Worm (Caenorhabditis elegans) whole organism, young adult: ENCODE results near the gene ptp-8.
A peak's percentile ranks its signal among the peaks of the same experiment; 100 is the strongest.
"Not testable (repeated sequence)": the region's sequence is repeated elsewhere in the genome, so short reads cannot be mapped to it uniquely, and the experiment has no call there.

Experiments used
- D2030.7 ChIP-seq: fragments of 200-800 bp; sonication (Bioruptor generic); IDR thresholded peaks from 2 replicates; pipeline ENCODE4 v1.3.6; 2022; ENCODE audit warnings: missing genetic modification reagents, missing genetic modification characterization, missing compliant biosample characterization
- F23B12.7 ChIP-seq: sonication (generic microtip); optimal IDR thresholded peaks from 2 replicates; lab custom pipeline; 2017; ENCODE audit warnings: missing genetic modification characterization, mild to moderate bottlenecking, missing compliant biosample characterization, antibody characterized with exemption, moderate library complexity; ENCODE audit not compliant: insufficient read depth
- K12H6.12 ChIP-seq: fragments of 200-800 bp; sonication (Bioruptor generic); optimal IDR thresholded peaks from 2 replicates; lab custom pipeline; 2018; ENCODE audit warnings: mild to moderate bottlenecking, missing genetic modification characterization, missing compliant biosample characterization
- T26A5.8 ChIP-seq: sonication (generic microtip); optimal IDR thresholded peaks from 2 replicates; lab custom pipeline; 2016; ENCODE audit warnings: missing genetic modification characterization, missing compliant biosample characterization
- Y53G8AR.9 ChIP-seq: fragments of 200-800 bp; sonication (Bioruptor generic); conservative IDR thresholded peaks from 2 replicates; pipeline ENCODE4 v1.3.6; 2022; ENCODE audit warnings: missing genetic modification reagents, missing genetic modification characterization, missing compliant biosample characterization
- aptf-2 ChIP-seq: fragments of 200-800 bp; sonication (Bioruptor generic); conservative IDR thresholded peaks from 2 replicates; pipeline ENCODE4 v1.3.6; 2022; ENCODE audit warnings: missing genetic modification reagents, missing genetic modification characterization, missing compliant biosample characterization
- atf-7 ChIP-seq: sonication (generic microtip); optimal IDR thresholded peaks from 2 replicates; lab custom pipeline; 2017; ENCODE audit warnings: mild to moderate bottlenecking, missing genetic modification characterization, missing compliant biosample characterization
- cebp-1 ChIP-seq, 2 experiments: fragments of 200-800 bp in 1 of 2; sonication (Bioruptor generic) in 1 of 2; sonication (generic microtip) in 1 of 2; IDR thresholded peaks in 1 of 2; optimal IDR thresholded peaks in 1 of 2; 2 replicates each; pipeline versions ENCODE4 v1.3.6 to Lab custom; 2017 to 2022; ENCODE audit warnings: missing compliant biosample characterization in 2 of 2, missing genetic modification characterization in 2 of 2, mild to moderate bottlenecking in 1 of 2, missing genetic modification reagents in 1 of 2, moderate library complexity in 1 of 2
- cebp-2 ChIP-seq: fragments of 200-800 bp; sonication (Bioruptor generic); IDR thresholded peaks from 2 replicates; pipeline ENCODE4 v1.3.6; 2022; ENCODE audit warnings: missing genetic modification characterization, missing compliant biosample characterization
- ceh-27 ChIP-seq: fragments of 200-800 bp; sonication (Bioruptor generic); optimal IDR thresholded peaks from 2 replicates; lab custom pipeline; 2018; ENCODE audit warnings: mild to moderate bottlenecking, missing genetic modification characterization, moderate library complexity, missing compliant biosample characterization
- ceh-79 ChIP-seq: sonication (generic microtip); optimal IDR thresholded peaks from 2 replicates; lab custom pipeline; 2017; ENCODE audit warnings: mild to moderate bottlenecking, missing genetic modification characterization, missing compliant biosample characterization
- chd-7 ChIP-seq: sonication (generic microtip); optimal IDR thresholded peaks from 2 replicates; lab custom pipeline; 2016; ENCODE audit warnings: mild to moderate bottlenecking, missing genetic modification characterization, moderate library complexity, missing compliant biosample characterization
- efl-1 ChIP-seq: fragments of 150-350 bp; optimal IDR thresholded peaks from 2 replicates; lab custom pipeline; 2014; ENCODE audit warnings: missing biosample characterization, missing genetic modification reagents, missing genetic modification characterization
- egl-44 ChIP-seq: fragments of 200-800 bp; sonication (Bioruptor generic); IDR thresholded peaks from 2 replicates; pipeline ENCODE4 v1.3.6; 2022; ENCODE audit warnings: missing genetic modification reagents, missing genetic modification characterization, missing compliant biosample characterization
- ets-4 ChIP-seq: fragments of 200-800 bp; sonication (Bioruptor generic); optimal IDR thresholded peaks from 2 replicates; lab custom pipeline; 2018; ENCODE audit warnings: mild to moderate bottlenecking, missing genetic modification characterization, missing compliant biosample characterization
- gei-17 ChIP-seq: fragments of 200-800 bp; sonication (Bioruptor generic); optimal IDR thresholded peaks from 2 replicates; lab custom pipeline; 2018; ENCODE audit warnings: mild to moderate bottlenecking, missing genetic modification characterization, missing compliant biosample characterization
- hmg-1.2 ChIP-seq: fragments of 200-800 bp; sonication (Bioruptor generic); IDR thresholded peaks from 2 replicates; pipeline ENCODE4 v1.3.6; 2022; ENCODE audit warnings: missing genetic modification reagents, missing genetic modification characterization, missing compliant biosample characterization
- hmg-20 ChIP-seq: fragments of 200-800 bp; sonication (Bioruptor generic); IDR thresholded peaks from 2 replicates; pipeline ENCODE4 v1.3.6; 2022; ENCODE audit warnings: missing genetic modification reagents, missing genetic modification characterization, missing compliant biosample characterization
- lin-26 ChIP-seq: fragments of 200-800 bp; sonication (Bioruptor generic); IDR thresholded peaks from 2 replicates; pipeline ENCODE4 v1.3.6; 2022; ENCODE audit warnings: missing genetic modification reagents, missing genetic modification characterization, missing compliant biosample characterization
- lin-40 ChIP-seq: sonication (generic microtip); optimal IDR thresholded peaks from 2 replicates; lab custom pipeline; 2016; ENCODE audit warnings: missing genetic modification characterization, mild to moderate bottlenecking, missing compliant biosample characterization, missing genotype, missing genetic modification reagents
- lin-54 ChIP-seq: fragments of 200-800 bp; sonication (Bioruptor generic); optimal IDR thresholded peaks from 2 replicates; lab custom pipeline; 2018; ENCODE audit warnings: mild to moderate bottlenecking, missing genetic modification characterization, missing compliant biosample characterization
- madf-8 ChIP-seq: fragments of 200-800 bp; sonication (Bioruptor generic); conservative IDR thresholded peaks from 2 replicates; pipeline ENCODE4 v1.3.6; 2022; ENCODE audit warnings: missing genetic modification reagents, missing genetic modification characterization, missing compliant biosample characterization
- mxl-1 ChIP-seq: sonication (generic microtip); optimal IDR thresholded peaks from 2 replicates; lab custom pipeline; 2016; ENCODE audit warnings: missing genetic modification characterization, missing compliant biosample characterization
- nhr-27 ChIP-seq: fragments of 200-800 bp; sonication (Bioruptor generic); optimal IDR thresholded peaks from 2 replicates; lab custom pipeline; 2018; ENCODE audit warnings: mild to moderate bottlenecking, missing genetic modification characterization, moderate library complexity, missing compliant biosample characterization
- rcor-1 ChIP-seq: fragments of 200-800 bp; sonication (Bioruptor generic); IDR thresholded peaks from 2 replicates; pipeline ENCODE4 v1.3.6; 2022; ENCODE audit warnings: missing genetic modification reagents, missing genetic modification characterization, missing compliant biosample characterization
- sdz-38 ChIP-seq: sonication (generic microtip); optimal IDR thresholded peaks from 2 replicates; lab custom pipeline; 2016; ENCODE audit warnings: missing genotype, missing genetic modification characterization, missing compliant biosample characterization
- snpc-4 ChIP-seq, 5 experiments: fragments of 150-350 bp in 1 of 5; sonication (generic microtip) in 4 of 5; optimal IDR thresholded peaks; 2 replicates each; lab custom pipeline; 2014 to 2018; ENCODE audit warnings: missing genetic modification characterization in 5 of 5, missing biosample characterization in 3 of 5, antibody characterized with exemption in 2 of 5, mild to moderate bottlenecking in 2 of 5, missing compliant biosample characterization in 2 of 5, missing genotype in 2 of 5, moderate library complexity in 2 of 5, missing genetic modification reagents in 1 of 5
- somi-1 ChIP-seq: fragments of 200-800 bp; sonication (Bioruptor generic); optimal IDR thresholded peaks from 2 replicates; lab custom pipeline; 2018; ENCODE audit warnings: mild to moderate bottlenecking, missing genetic modification characterization, missing compliant biosample characterization
- tbp1 ChIP-seq: fragments of 200-800 bp; sonication (Bioruptor generic); optimal IDR thresholded peaks from 2 replicates; lab custom pipeline; 2018; ENCODE audit warnings: mild to moderate bottlenecking, missing genetic modification characterization, missing compliant biosample characterization
- tlf-1 ChIP-seq: fragments of 200-800 bp; sonication (Bioruptor generic); optimal IDR thresholded peaks from 2 replicates; lab custom pipeline; 2018; ENCODE audit warnings: mild to moderate bottlenecking, missing genetic modification characterization, missing compliant biosample characterization

ptp-8 gene

DNA sequence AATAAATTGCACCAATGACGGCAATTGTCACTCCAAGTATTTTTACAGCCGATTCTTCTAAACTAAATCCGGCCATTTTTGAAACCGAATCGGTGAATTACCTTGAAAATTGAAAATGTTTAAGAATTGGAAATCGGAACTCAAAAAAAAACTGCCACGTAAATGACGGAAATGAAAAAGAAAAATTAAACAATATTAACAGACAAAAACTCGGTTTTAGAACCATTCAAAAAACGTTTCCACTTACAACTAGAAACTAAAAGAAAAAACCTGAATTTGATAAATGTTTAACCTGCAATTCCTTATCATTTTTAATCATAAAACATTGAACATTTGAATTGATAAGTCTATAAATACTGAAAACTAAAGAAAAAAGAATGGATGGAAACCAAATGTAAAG, 16.8 kb upstream of the ptp-8 start, which contains the start of gene Y40C5A.4:
Gene Y40C5A.4 (minus strand): TSS at position 101 of the 400 bp plus-strand sequence.
- TF ChIP-seq snpc-4 (GFP tag; optimal IDR thresholded peaks at IDR 0.05; lab: Kevin White, UChicago); snpc-4 (tag; optimal IDR thresholded peaks at IDR 0.05; lab: Kevin White, UChicago); somi-1 (GFP tag; lab: Kevin White, UChicago); gei-17 (GFP tag; lab: Kevin White, UChicago): not testable (repeated sequence)

DNA sequence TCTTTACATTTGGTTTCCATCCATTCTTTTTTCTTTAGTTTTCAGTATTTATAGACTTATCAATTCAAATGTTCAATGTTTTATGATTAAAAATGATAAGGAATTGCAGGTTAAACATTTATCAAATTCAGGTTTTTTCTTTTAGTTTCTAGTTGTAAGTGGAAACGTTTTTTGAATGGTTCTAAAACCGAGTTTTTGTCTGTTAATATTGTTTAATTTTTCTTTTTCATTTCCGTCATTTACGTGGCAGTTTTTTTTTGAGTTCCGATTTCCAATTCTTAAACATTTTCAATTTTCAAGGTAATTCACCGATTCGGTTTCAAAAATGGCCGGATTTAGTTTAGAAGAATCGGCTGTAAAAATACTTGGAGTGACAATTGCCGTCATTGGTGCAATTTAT, 7.0 kb upstream of the ptp-8 start, which contains the start of gene T12B3.3:
Gene T12B3.3 (plus strand): TSS at position 301 of the 400 bp plus-strand sequence.
- not testable (repeated sequence) for TF ChIP-seq ets-4; madf-8 (GFP tag; lab: Robert Waterston, UW); ceh-79

DNA sequence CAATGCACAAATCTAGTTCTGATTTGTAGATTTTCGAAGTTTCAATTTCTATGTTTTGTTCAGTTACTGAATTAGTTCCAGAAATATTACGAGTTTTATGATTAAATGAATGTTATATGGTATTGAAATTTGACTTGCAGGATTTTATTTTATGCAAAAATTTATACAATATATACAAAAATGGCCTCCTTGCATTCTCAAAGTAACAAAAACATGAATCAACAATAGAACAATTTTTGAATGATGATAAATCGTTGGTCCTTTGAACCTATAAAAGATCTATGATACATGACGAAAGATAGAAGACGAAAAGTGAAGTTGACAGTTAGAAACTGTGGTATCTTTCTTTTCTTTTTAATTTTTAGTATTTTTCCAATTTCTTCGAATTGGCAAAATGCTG, 5.3 kb upstream of the ptp-8 start, which contains the start of gene T12B3.2:
Gene T12B3.2 (plus strand): TSS at position 301 of the 400 bp plus-strand sequence.
- no peak for TF ChIP-seq tlf-1 (GFP tag; lab: Kevin White, UChicago)
- no peak for TF ChIP-seq ceh-79
- TF ChIP-seq atf-7 (tag; lab: Kevin White, UChicago), result no peak
- no peak for TF ChIP-seq sdz-38 (tag; lab: Kevin White, UChicago)
- TF ChIP-seq F23B12.7 (tag; lab: Kevin White, UChicago), result no peak
- no peak for TF ChIP-seq egl-44 (GFP tag; lab: Robert Waterston, UW)
- no peak for TF ChIP-seq nhr-27 (tag; lab: Kevin White, UChicago)
- no peak for TF ChIP-seq cebp-2 (GFP tag; lab: Robert Waterston, UW)
- TF ChIP-seq T26A5.8 (tag; lab: Kevin White, UChicago), result no peak
- TF ChIP-seq efl-1 (GFP tag; lab: Kevin White, UChicago), result no peak

DNA sequence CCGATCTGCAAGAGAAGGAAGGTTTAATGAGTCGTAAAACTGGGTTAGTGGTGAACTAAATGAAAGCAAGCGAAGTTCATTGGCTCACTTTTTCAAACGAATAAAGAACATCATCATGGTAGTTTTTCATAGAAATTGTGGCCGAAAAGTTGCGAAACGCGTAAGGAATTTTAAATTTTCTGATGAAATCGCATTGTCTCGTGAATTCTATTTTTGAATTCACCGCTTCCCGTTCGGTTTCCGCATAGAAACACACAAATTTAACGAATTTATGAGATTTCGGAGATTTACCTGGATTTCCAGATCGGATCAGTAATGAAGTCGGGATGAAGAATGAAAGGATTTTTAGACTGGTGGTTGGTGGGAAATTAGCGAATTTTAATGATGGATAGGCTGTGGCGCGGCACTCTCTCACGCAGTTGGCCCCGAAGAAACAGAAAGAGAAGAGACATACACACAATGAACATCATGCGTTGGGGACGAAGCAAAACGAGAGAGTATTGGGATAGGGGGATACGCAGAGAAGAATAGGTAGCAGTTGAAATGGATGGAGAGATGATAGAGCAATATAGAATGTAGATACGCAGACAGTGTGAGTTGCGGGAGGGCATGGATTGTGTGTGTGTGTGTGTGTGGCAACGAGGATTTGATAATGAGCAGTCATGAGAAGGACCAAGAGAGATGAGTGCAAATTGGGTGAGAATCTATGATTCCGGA, 5.1 kb downstream of the ptp-8 start:
- TF ChIP-seq lin-54 (GFP tag; lab: Kevin White, UChicago), result peak; percentile 19
- TF ChIP-seq chd-7 (tag; lab: Kevin White, UChicago), result peak; percentile 18
- TF ChIP-seq rcor-1, result 0 out of 2 replicates have a peak, but pooled peaks have one; percentile 10
- 0 out of 2 replicates have a peak, but pooled peaks have one; percentile 29 for TF ChIP-seq Y53G8AR.9
- TF ChIP-seq hmg-1.2 (GFP tag; lab: Robert Waterston, UW), result peak; percentile 91
- peak; percentile 48 for TF ChIP-seq ceh-27 (GFP tag; lab: Kevin White, UChicago)
- TF ChIP-seq lin-26 (GFP tag; lab: Robert Waterston, UW), result peak; percentile 37; the same call in 1 of the 2 replicates
- peak; percentile 4 for TF ChIP-seq lin-40 (tag; lab: Kevin White, UChicago)
- peak; percentile 3 for TF ChIP-seq tbp1
- TF ChIP-seq cebp-1 (GFP tag; IDR thresholded peaks at IDR 0.05; lab: Robert Waterston, UW), result no peak
- TF ChIP-seq cebp-1 (tag; optimal IDR thresholded peaks at IDR 0.05; lab: Kevin White, UChicago), result peak; percentile 68
- no peak for TF ChIP-seq aptf-2
- no peak for TF ChIP-seq hmg-20
- peak; percentile 29 for TF ChIP-seq K12H6.12 (tag; lab: Kevin White, UChicago)
- TF ChIP-seq mxl-1 (tag; lab: Kevin White, UChicago), result no peak
- TF ChIP-seq D2030.7 (GFP tag; lab: Robert Waterston, UW), result no peak
- TF ChIP-seq, all 124 proteins: peak for 11
